Fruit fly (Drosophila melanogaster) whole organism, prepupa: ENCODE results near the gene E23.

Experiments used
- Blimp-1 ChIP-seq: fragments of 200-800 bp; sonication (Bioruptor generic); optimal IDR thresholded peaks from 3 replicates; lab custom pipeline; 2017; ENCODE audit warnings: missing biosample characterization, missing genetic modification characterization, mild to moderate bottlenecking, moderate library complexity, missing genetic modification reagents
- CG10631 ChIP-seq: fragments of 200-800 bp; sonication (Bioruptor generic); optimal IDR thresholded peaks from 2 replicates; lab custom pipeline; 2016; ENCODE audit warnings: missing biosample characterization, missing genetic modification characterization
- CG11762 ChIP-seq: fragments of 200-800 bp; sonication (Bioruptor generic); optimal IDR thresholded peaks from 3 replicates; lab custom pipeline; 2016; ENCODE audit warnings: missing biosample characterization, missing genetic modification characterization; ENCODE audit not compliant: insufficient read depth
- CG11902 ChIP-seq: fragments of 200-800 bp; sonication (Bioruptor generic); optimal IDR thresholded peaks from 3 replicates; lab custom pipeline; 2016; ENCODE audit warnings: missing biosample characterization, missing genetic modification characterization
- CG15336 ChIP-seq: fragments of 200-800 bp; sonication (Bioruptor generic); IDR thresholded peaks from 2 replicates; pipeline ENCODE4 v1.3.6; 2022; ENCODE audit warnings: missing biosample characterization, missing genetic modification characterization
- CG16779 ChIP-seq: fragments of 200-800 bp; sonication (Bioruptor generic); optimal IDR thresholded peaks from 3 replicates; lab custom pipeline; 2017; ENCODE audit warnings: missing biosample characterization, mild to moderate bottlenecking, missing genetic modification characterization
- CG3032 ChIP-seq: fragments of 200-800 bp; optimal IDR thresholded peaks from 2 replicates; lab custom pipeline; 2019; ENCODE audit warnings: missing biosample characterization, mild to moderate bottlenecking, missing genetic modification characterization, moderate library complexity
- CG31627 ChIP-seq: fragments of 200-800 bp; sonication (Bioruptor generic); optimal IDR thresholded peaks from 3 replicates; lab custom pipeline; 2016; ENCODE audit warnings: missing biosample characterization, missing genetic modification characterization
- CG34406 ChIP-seq: fragments of 200-800 bp; sonication (Bioruptor generic); optimal IDR thresholded peaks from 3 replicates; lab custom pipeline; 2016; ENCODE audit warnings: missing biosample characterization, missing genetic modification characterization
- CG6163 ChIP-seq: fragments of 200-800 bp; sonication (Bioruptor generic); IDR thresholded peaks from 3 replicates; pipeline ENCODE4 v1.3.6; 2022; ENCODE audit warnings: missing biosample characterization, missing genetic modification characterization
- CG6276 ChIP-seq: fragments of 200-800 bp; sonication (Bioruptor generic); optimal IDR thresholded peaks from 2 replicates; lab custom pipeline; 2017; ENCODE audit warnings: missing biosample characterization, mild to moderate bottlenecking, missing genetic modification characterization
- CG6792 ChIP-seq: fragments of 200-800 bp; sonication (Bioruptor generic); optimal IDR thresholded peaks from 3 replicates; lab custom pipeline; 2016; ENCODE audit warnings: missing biosample characterization, missing genetic modification characterization
- CG6808 ChIP-seq: fragments of 200-800 bp; sonication (Bioruptor generic); optimal IDR thresholded peaks from 3 replicates; lab custom pipeline; 2017; ENCODE audit warnings: missing biosample characterization, missing genetic modification characterization, mild to moderate bottlenecking, moderate library complexity, missing genetic modification reagents
- CG6854 ChIP-seq: fragments of 200-800 bp; sonication (Bioruptor generic); optimal IDR thresholded peaks from 2 replicates; lab custom pipeline; 2017; ENCODE audit warnings: missing biosample characterization, mild to moderate bottlenecking, missing genetic modification characterization
- CG7368 ChIP-seq: fragments of 200-800 bp; sonication (Bioruptor generic); optimal IDR thresholded peaks from 3 replicates; lab custom pipeline; 2016; ENCODE audit warnings: missing biosample characterization, missing genetic modification characterization
- CG8119 ChIP-seq: fragments of 200-800 bp; sonication (Bioruptor generic); IDR thresholded peaks from 3 replicates; pipeline ENCODE4 v1.3.6; 2022; ENCODE audit warnings: missing biosample characterization, missing genetic modification characterization
- CG8319 ChIP-seq: fragments of 200-800 bp; sonication (Bioruptor generic); optimal IDR thresholded peaks from 3 replicates; lab custom pipeline; 2016; ENCODE audit warnings: missing biosample characterization, missing genetic modification characterization
- CG8632 ChIP-seq: fragments of 200-800 bp; sonication (Bioruptor generic); optimal IDR thresholded peaks from 3 replicates; lab custom pipeline; 2016; ENCODE audit warnings: missing biosample characterization, missing genetic modification characterization
- CG9139 ChIP-seq: fragments of 200-800 bp; sonication (Bioruptor generic); optimal IDR thresholded peaks from 3 replicates; lab custom pipeline; 2017; ENCODE audit warnings: missing biosample characterization, mild to moderate bottlenecking, missing genetic modification characterization
- Eip75B ChIP-seq: fragments of 200-800 bp; sonication (Bioruptor generic); optimal IDR thresholded peaks from 3 replicates; lab custom pipeline; 2016; ENCODE audit warnings: missing biosample characterization, missing genetic modification characterization
- Eip78C ChIP-seq: fragments of 200-800 bp; sonication (Bioruptor generic); peaks from one replicate; lab custom pipeline; 2016; ENCODE audit warnings: missing biosample characterization, missing genetic modification characterization
- Ets96B ChIP-seq: fragments of 200-800 bp; optimal IDR thresholded peaks from 2 replicates; lab custom pipeline; 2019; ENCODE audit warnings: missing biosample characterization, mild to moderate bottlenecking, missing genetic modification characterization, moderate library complexity
- Gug ChIP-seq: fragments of 200-800 bp; sonication (Bioruptor generic); IDR thresholded peaks from 2 replicates; pipeline ENCODE4 v1.3.6; 2022; ENCODE audit warnings: missing biosample characterization, missing genetic modification characterization
- Hr39 ChIP-seq: fragments of 200-800 bp; sonication (Bioruptor generic); optimal IDR thresholded peaks from 2 replicates; lab custom pipeline; 2016; ENCODE audit warnings: missing biosample characterization, missing genetic modification characterization
- Hr4 ChIP-seq: fragments of 200-800 bp; sonication (Bioruptor generic); optimal IDR thresholded peaks from 3 replicates; lab custom pipeline; 2016; ENCODE audit warnings: missing biosample characterization, missing genetic modification characterization
- Lpt ChIP-seq: fragments of 200-800 bp; sonication (Bioruptor generic); optimal IDR thresholded peaks from 3 replicates; lab custom pipeline; 2016; ENCODE audit warnings: missing biosample characterization, missing genetic modification characterization
- Met ChIP-seq: fragments of 200-800 bp; sonication (Bioruptor generic); optimal IDR thresholded peaks from 3 replicates; lab custom pipeline; 2016; ENCODE audit warnings: missing biosample characterization, missing genetic modification characterization
- OdsH ChIP-seq: fragments of 200-800 bp; sonication (Bioruptor generic); optimal IDR thresholded peaks from 3 replicates; lab custom pipeline; 2016; ENCODE audit warnings: missing biosample characterization, missing genetic modification characterization
- Sox102F ChIP-seq: fragments of 200-800 bp; sonication (Bioruptor generic); optimal IDR thresholded peaks from 2 replicates; lab custom pipeline; 2016; ENCODE audit warnings: missing biosample characterization, mild to moderate bottlenecking, missing genetic modification characterization
- Sox15 ChIP-seq: fragments of 200-800 bp; sonication (Bioruptor generic); optimal IDR thresholded peaks from 3 replicates; lab custom pipeline; 2016; ENCODE audit warnings: missing biosample characterization, missing genetic modification characterization
- cyc ChIP-seq: fragments of 200-800 bp; sonication (Bioruptor generic); optimal IDR thresholded peaks from 3 replicates; lab custom pipeline; 2016; ENCODE audit warnings: missing biosample characterization, missing genetic modification characterization
- dsx ChIP-seq: fragments of 200-800 bp; optimal IDR thresholded peaks from 3 replicates; lab custom pipeline; 2019; ENCODE audit warnings: missing biosample characterization, mild to moderate bottlenecking, missing genetic modification characterization, moderate library complexity; ENCODE audit not compliant: poor library complexity, severe bottlenecking
- eg ChIP-seq: fragments of 200-800 bp; sonication (Bioruptor generic); IDR thresholded peaks from 3 replicates; pipeline ENCODE4 v1.3.6; 2022; ENCODE audit warnings: missing biosample characterization, missing genetic modification characterization
- esn ChIP-seq: fragments of 200-800 bp; sonication (Bioruptor generic); optimal IDR thresholded peaks from 2 replicates; lab custom pipeline; 2016; ENCODE audit warnings: missing biosample characterization, mild to moderate bottlenecking, missing genetic modification characterization, moderate library complexity
- fd59A ChIP-seq: fragments of 200-800 bp; sonication (Bioruptor generic); optimal IDR thresholded peaks from 2 replicates; lab custom pipeline; 2017; ENCODE audit warnings: missing biosample characterization, mild to moderate bottlenecking, missing genetic modification characterization, missing genetic modification reagents
- fd85E ChIP-seq: fragments of 200-800 bp; sonication (Bioruptor generic); optimal IDR thresholded peaks from 3 replicates; lab custom pipeline; 2016; ENCODE audit warnings: missing biosample characterization, missing genetic modification characterization
- fkh ChIP-seq: fragments of 200-800 bp; sonication (Bioruptor generic); optimal IDR thresholded peaks from 3 replicates; lab custom pipeline; 2017; ENCODE audit warnings: missing biosample characterization, mild to moderate bottlenecking, missing genetic modification characterization, moderate library complexity
- lz ChIP-seq: fragments of 200-800 bp; sonication (Bioruptor generic); optimal IDR thresholded peaks from 3 replicates; lab custom pipeline; 2016; ENCODE audit warnings: missing biosample characterization, missing genetic modification characterization
- net ChIP-seq: fragments of 200-800 bp; sonication (Bioruptor generic); optimal IDR thresholded peaks from 3 replicates; lab custom pipeline; 2016; ENCODE audit warnings: missing biosample characterization, missing genetic modification characterization
- salr ChIP-seq, 2 experiments: fragments of 200-800 bp; sonication (Bioruptor generic); optimal IDR thresholded peaks; 3 replicates each; lab custom pipeline; 2016 to 2018; ENCODE audit warnings: missing biosample characterization in 2 of 2, missing genetic modification characterization in 2 of 2, mild to moderate bottlenecking in 1 of 2
- spab ChIP-seq: fragments of 200-800 bp; sonication (Bioruptor generic); optimal IDR thresholded peaks from 2 replicates; lab custom pipeline; 2017; ENCODE audit warnings: missing biosample characterization, mild to moderate bottlenecking, missing genetic modification characterization, missing genetic modification reagents
- svp ChIP-seq: fragments of 200-800 bp; sonication (Bioruptor generic); peaks from one replicate; lab custom pipeline; 2016; ENCODE audit warnings: missing biosample characterization, missing genetic modification characterization
- topi ChIP-seq: fragments of 200-800 bp; sonication (Bioruptor generic); optimal IDR thresholded peaks from 3 replicates; lab custom pipeline; 2016; ENCODE audit warnings: missing biosample characterization, missing genetic modification characterization

The E23 gene

dm6 chr2L:3348146-3348747, 6.4 kb downstream of the E23 start (continued):
- peak; percentile 91 for TF ChIP-seq spab
- TF ChIP-seq Sox102F (GFP tag; lab: Kevin White, UChicago): peak; percentile 95
- peak; percentile 91 for TF ChIP-seq CG11902 (GFP tag; lab: Kevin White, UChicago)
- TF ChIP-seq CG8632: peak; percentile 92
- TF ChIP-seq Ets96B (tag; lab: Kevin White, UChicago): peak; percentile 93
- peak; percentile 87 for TF ChIP-seq Sox15 (GFP tag; lab: Kevin White, UChicago)
- TF ChIP-seq fd59A: peak; percentile 89
- TF ChIP-seq OdsH (GFP tag; lab: Kevin White, UChicago): peak; percentile 96
- peak; percentile 89 for TF ChIP-seq dsx (GFP tag; lab: Kevin White, UChicago)
- TF ChIP-seq CG6163 (GFP tag; lab: Robert Waterston, UW): peak; percentile 98
- TF ChIP-seq CG31627 (GFP tag; lab: Kevin White, UChicago): peak; percentile 89
- TF ChIP-seq Hr4 (GFP tag; lab: Kevin White, UChicago): peak; percentile 94
- TF ChIP-seq fkh: peak; percentile 37
- TF ChIP-seq svp: peak; percentile 97
- TF ChIP-seq CG15336 (GFP tag; lab: Robert Waterston, UW): peak; percentile 93
- TF ChIP-seq fd85E: peak; percentile 76
- peak; percentile 92 for TF ChIP-seq net
- TF ChIP-seq salr (GFP tag; optimal IDR thresholded peaks at IDR 0.05; lab: Kevin White, UChicago): peak; percentile 86 to 91
- peak; percentile 91 for TF ChIP-seq CG3032 (tag; lab: Kevin White, UChicago)
- TF ChIP-seq cyc (GFP tag; lab: Kevin White, UChicago): peak; percentile 80
- peak; percentile 90 for TF ChIP-seq topi (GFP tag; lab: Kevin White, UChicago)
- peak; percentile 93 for TF ChIP-seq CG34406 (GFP tag; lab: Kevin White, UChicago)
- TF ChIP-seq Met (GFP tag; lab: Kevin White, UChicago): peak; percentile 83
- peak; percentile 97 for TF ChIP-seq Gug (GFP tag; lab: Robert Waterston, UW)
- TF ChIP-seq Lpt (GFP tag; lab: Kevin White, UChicago): peak; percentile 93
- TF ChIP-seq CG11762 (GFP tag; lab: Kevin White, UChicago): peak; percentile 93

- no peak for TF ChIP-seq spab
- TF ChIP-seq fkh: no peak
- TF ChIP-seq CG31627 (GFP tag; lab: Kevin White, UChicago): no peak
- peak; percentile 74 for TF ChIP-seq svp
- TF ChIP-seq, all 60 proteins: peak for 1
These were observed 8.2 kb downstream of the E23 start for dm6 chr2L:3346483-3346839.

DNA sequence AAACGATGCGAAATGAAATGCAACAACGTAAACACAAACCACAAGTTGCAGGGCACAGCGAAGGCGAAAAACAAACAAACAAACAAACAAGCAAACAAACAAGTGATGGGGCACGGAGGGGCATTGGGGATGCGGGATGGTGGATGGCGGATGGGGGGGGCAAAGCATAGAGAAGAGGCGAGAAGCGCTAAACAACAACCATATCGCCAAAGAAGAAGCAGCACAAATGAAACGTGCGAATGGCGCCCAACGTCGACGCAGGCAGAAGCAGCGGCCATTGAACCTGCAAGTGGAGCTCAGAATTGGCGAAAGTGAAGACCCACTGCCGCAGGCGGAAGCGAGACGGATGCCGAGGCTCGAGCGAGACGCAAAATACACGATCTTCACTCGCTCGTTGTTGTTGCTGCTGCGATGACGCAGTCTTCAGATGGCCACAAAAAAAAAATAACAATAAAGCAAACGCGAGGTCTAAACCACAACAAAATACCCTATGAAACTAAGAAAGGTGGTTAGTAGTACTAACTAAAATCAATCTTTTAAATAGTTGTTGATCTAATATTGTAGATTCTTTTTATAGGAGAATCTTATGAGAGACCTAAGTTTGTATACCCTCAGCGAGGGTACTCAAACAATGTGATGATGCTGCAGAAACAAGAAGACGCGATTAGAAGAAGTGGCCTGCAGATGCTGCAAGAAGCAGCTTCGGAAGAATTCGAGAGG, 8.7 kb downstream of the E23 start:
- peak; percentile 89 for TF ChIP-seq Eip75B (GFP tag; lab: Kevin White, UChicago)
- peak; percentile 98 for TF ChIP-seq Blimp-1 (GFP tag; lab: Kevin White, UChicago)
- peak; percentile 91 for TF ChIP-seq cyc (GFP tag; lab: Kevin White, UChicago)
- peak; percentile 69 for TF ChIP-seq CG8632
- TF ChIP-seq CG6854 (GFP tag; lab: Kevin White, UChicago): peak; percentile 32
- TF ChIP-seq CG6276 (GFP tag; lab: Kevin White, UChicago): peak; percentile 50
- peak; percentile 93 for TF ChIP-seq esn (GFP tag; lab: Kevin White, UChicago)
- peak; percentile 63 for TF ChIP-seq CG7368 (GFP tag; lab: Kevin White, UChicago)
- peak; percentile 58 for TF ChIP-seq fd59A
- TF ChIP-seq CG6792 (GFP tag; lab: Kevin White, UChicago): peak; percentile 78
- TF ChIP-seq CG9139: peak; percentile 32
- TF ChIP-seq Gug (GFP tag; lab: Robert Waterston, UW): peak; percentile 82
- peak; percentile 75 for TF ChIP-seq net
- peak; percentile 60 for TF ChIP-seq fd85E
- TF ChIP-seq OdsH (GFP tag; lab: Kevin White, UChicago): peak; percentile 83
- TF ChIP-seq lz (GFP tag; lab: Kevin White, UChicago): peak; percentile 90
- TF ChIP-seq CG8319 (GFP tag; lab: Kevin White, UChicago): peak; percentile 62
- peak; percentile 91 for TF ChIP-seq Hr39
- peak; percentile 91 for TF ChIP-seq CG31627 (GFP tag; lab: Kevin White, UChicago)
- peak; percentile 54 for TF ChIP-seq CG11902 (GFP tag; lab: Kevin White, UChicago)
- peak; percentile 55 for TF ChIP-seq CG16779 (tag; lab: Kevin White, UChicago)
- TF ChIP-seq Eip78C: peak; percentile 97
- peak; percentile 46 for TF ChIP-seq Sox15 (GFP tag; lab: Kevin White, UChicago)
- peak; percentile 90 for TF ChIP-seq CG6163 (GFP tag; lab: Robert Waterston, UW)
- TF ChIP-seq eg (GFP tag; lab: Robert Waterston, UW): peak; percentile 82
- peak; percentile 72 for TF ChIP-seq Hr4 (GFP tag; lab: Kevin White, UChicago)
- peak; percentile 47 for TF ChIP-seq CG6808 (GFP tag; lab: Kevin White, UChicago)
- peak; percentile 69 for TF ChIP-seq spab
- peak; percentile 88 for TF ChIP-seq CG10631 (GFP tag; lab: Kevin White, UChicago)
- peak; percentile 96 for TF ChIP-seq svp
- peak; percentile 83 for TF ChIP-seq CG8119 (GFP tag; lab: Robert Waterston, UW)
- TF ChIP-seq topi (GFP tag; lab: Kevin White, UChicago): peak; percentile 90
- peak; percentile 81 for TF ChIP-seq CG15336 (GFP tag; lab: Robert Waterston, UW)
